Worm (Caenorhabditis elegans): Measurements from ENCODE around the gene ipmk-1.

Gene ipmk-1

ce11 chrIV:12594574-12594973, 46.6 kb downstream of the ipmk-1 start (continued):
- TF ChIP-seq dmd-8 (GFP tag; IDR thresholded peaks at IDR 0.05) (peak; percentile 86), cey-2 (tag; optimal IDR thresholded peaks at IDR 0.05; ENCODE audit: borderline replicate concordance, insufficient read depth) (no peak), pqm-1 (tag; optimal IDR thresholded peaks at IDR 0.05) (no peak), F10B5.3 (tag; optimal IDR thresholded peaks at IDR 0.05) (peak; percentile 35), hif-1 (tag; optimal IDR thresholded peaks at IDR 0.05) (peak; percentile 4 to 86), zip-11 (GFP tag; IDR thresholded peaks at IDR 0.05) (no peak), F37D6.2 (tag; optimal IDR thresholded peaks at IDR 0.05) (peak; percentile 47), aha-1 (tag) (peak; percentile 99), lir-3 (tag; optimal IDR thresholded peaks at IDR 0.05) (peak; percentile 13), egl-27 (tag; optimal IDR thresholded peaks at IDR 0.05) (no peak), Y5F2A.4 (GFP tag; optimal IDR thresholded peaks at IDR 0.05) (peak; percentile 28), ceh-32 (tag; optimal IDR thresholded peaks at IDR 0.05; ENCODE audit: poor library complexity) (peak; percentile 42), unc-62 (GFP tag; optimal IDR thresholded peaks at IDR 0.05 in 1 of 2) (no peak), unc-62 (tag; optimal IDR thresholded peaks at IDR 0.05) (no peak), hlh-11 (tag; optimal IDR thresholded peaks at IDR 0.05) (peak; percentile 68), F44E2.7 (GFP tag; IDR thresholded peaks at IDR 0.05) (peak; percentile 72; the same call in 1 of the 2 replicates), zfp-2 (tag; optimal IDR thresholded peaks at IDR 0.05) (peak; percentile 44), F26F4.8 (GFP tag; conservative IDR thresholded peaks at IDR 0.05) (peak; percentile 79), nhr-41 (GFP tag; IDR thresholded peaks at IDR 0.05) (no peak), unc-39 (tag; optimal IDR thresholded peaks at IDR 0.05) (no peak), Y48G9A.11 (GFP tag; IDR thresholded peaks at IDR 0.05) (peak; percentile 56), daf-12 (tag; optimal IDR thresholded peaks at IDR 0.05) (no peak), dmd-9 (GFP tag; IDR thresholded peaks at IDR 0.05) (peak; percentile 84), set-16 (GFP tag; IDR thresholded peaks at IDR 0.05) (peak; percentile 61), ces-1 (GFP tag; optimal IDR thresholded peaks at IDR 0.05) (no peak), ceh-44 (GFP tag; IDR thresholded peaks at IDR 0.05) (peak; percentile 74; the same call in 1 of the 2 replicates), snpc-4 (tag; optimal IDR thresholded peaks at IDR 0.05) (no peak), mes-2 (tag; optimal IDR thresholded peaks at IDR 0.05; ENCODE audit: poor library complexity, severe bottlenecking) (peak; percentile 85), sdz-12 (GFP tag; optimal IDR thresholded peaks at IDR 0.05) (peak; percentile 53), lin-29 (GFP tag; IDR thresholded peaks at IDR 0.05) (peak; percentile 43; the same call in 1 of the 2 replicates), attf-4 (tag; optimal IDR thresholded peaks at IDR 0.05) (no peak), lin-39 (tag; optimal IDR thresholded peaks at IDR 0.05) (no peak), nhr-76 (tag; optimal IDR thresholded peaks at IDR 0.05) (no peak), ctbp-1 (GFP tag; IDR thresholded peaks at IDR 0.05) (peak; percentile 65), php-3 (GFP tag; IDR thresholded peaks at IDR 0.05) (peak; percentile 67), nhr-42 (GFP tag; IDR thresholded peaks at IDR 0.05) (peak; percentile 65; the same call in 1 of the 2 replicates), mep-1 (tag; optimal IDR thresholded peaks at IDR 0.05) (peak; percentile 75), arid-1 (GFP tag; conservative IDR thresholded peaks at IDR 0.05) (peak; percentile 87), nhr-28 (tag; optimal IDR thresholded peaks at IDR 0.05) (peak; percentile 34), mxl-3 (GFP tag; optimal IDR thresholded peaks at IDR 0.05) (peak; percentile 46), fos-1 (tag; optimal IDR thresholded peaks at IDR 0.05) (no peak), lin-13 (GFP tag; optimal IDR thresholded peaks at IDR 0.05) (peak; percentile 63), ZK546.5 (tag; optimal IDR thresholded peaks at IDR 0.05) (no peak), egl-43 (GFP tag; IDR thresholded peaks at IDR 0.05) (peak; percentile 97), nhr-6 (tag; optimal IDR thresholded peaks at IDR 0.05) (no peak), nhr-77 (tag; optimal IDR thresholded peaks at IDR 0.05) (peak; percentile 2), daf-8 (GFP tag; IDR thresholded peaks at IDR 0.05) (0 out of 2 replicates have a peak, but pooled peaks have one; percentile 69), lin-1 (GFP tag; IDR thresholded peaks at IDR 0.05) (peak; percentile 74), pha-4 (GFP tag; IDR thresholded peaks at IDR 0.05) (peak; percentile 94), pha-4 (tag; optimal IDR thresholded peaks at IDR 0.05) (no peak), R02D3.7 (tag; optimal IDR thresholded peaks at IDR 0.05) (no peak), mdt-29 (GFP tag; IDR thresholded peaks at IDR 0.05) (peak; percentile 80; the same call in 1 of the 2 replicates)
